Worm (Caenorhabditis elegans) whole organism, L1 larva: ENCODE measurements around the gene F46C3.6.

Experiments
- ceh-90 ChIP-seq: sonication (generic microtip); optimal IDR thresholded peaks from 2 replicates; lab custom pipeline; 2016; ENCODE audit warnings: missing genetic modification characterization, missing compliant biosample characterization
- ces-1 ChIP-seq: fragments of 150-350 bp; optimal IDR thresholded peaks from 2 replicates; lab custom pipeline; 2014; ENCODE audit warnings: missing biosample characterization, missing genetic modification reagents, missing genetic modification characterization
- grh-1 ChIP-seq: fragments of 200-800 bp; sonication (Bioruptor generic); IDR thresholded peaks from 2 replicates; pipeline ENCODE4 v1.3.6; 2022; ENCODE audit warnings: missing genetic modification reagents, missing genetic modification characterization, missing compliant biosample characterization
- nhr-76 ChIP-seq: sonication (generic microtip); optimal IDR thresholded peaks from 2 replicates; lab custom pipeline; 2017; ENCODE audit warnings: missing biosample characterization, missing genetic modification characterization
- nhr-90 ChIP-seq: sonication (generic microtip); optimal IDR thresholded peaks from 2 replicates; lab custom pipeline; 2016; ENCODE audit warnings: mild to moderate bottlenecking, missing genetic modification characterization, missing compliant biosample characterization; ENCODE audit not compliant: poor library complexity
- unc-30 ChIP-seq: sonication (generic microtip); optimal IDR thresholded peaks from 2 replicates; lab custom pipeline; 2017; ENCODE audit warnings: missing biosample characterization, missing genetic modification characterization
- unc-86 ChIP-seq: sonication (generic microtip); optimal IDR thresholded peaks from 2 replicates; lab custom pipeline; 2016; ENCODE audit warnings: missing genetic modification characterization, missing compliant biosample characterization
- unc-98 ChIP-seq: fragments of 200-800 bp; sonication (Bioruptor generic); IDR thresholded peaks from 2 replicates; pipeline ENCODE4 v1.3.6; 2022; ENCODE audit warnings: missing genetic modification characterization, missing compliant biosample characterization

DNA sequence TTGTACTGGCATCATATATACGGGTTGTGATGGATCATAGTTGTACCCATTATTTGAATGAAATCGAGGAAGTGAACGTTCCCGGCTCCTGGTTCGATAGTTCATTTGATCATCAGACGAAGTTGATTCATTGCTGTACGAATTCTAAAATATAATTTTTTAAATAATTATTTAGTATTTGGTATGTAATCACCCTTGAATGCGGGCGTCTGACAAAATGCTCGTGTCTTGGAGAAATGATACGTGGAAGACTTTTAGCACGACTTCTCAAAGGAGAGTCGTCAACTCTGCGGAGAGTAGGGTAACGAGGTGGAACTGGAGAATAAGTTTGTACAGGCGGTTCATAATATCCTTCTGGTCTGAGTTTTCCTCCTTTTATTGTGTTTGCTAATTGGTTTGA, 7.7 kb upstream of the F46C3.6 start:
- TF ChIP-seq unc-86 (tag; lab: Kevin White, UChicago) (no peak), unc-98 (GFP tag; lab: Robert Waterston, UW) (no peak), ces-1 (GFP tag; lab: Kevin White, UChicago) (no peak), unc-30 (tag; lab: Kevin White, UChicago) (no peak), nhr-90 (tag; lab: Kevin White, UChicago) (no peak), nhr-76 (tag; lab: Kevin White, UChicago) (no peak), ceh-90 (tag; lab: Kevin White, UChicago) (no peak), grh-1 (no peak)
